Fruit fly (Drosophila melanogaster): Measurements from ENCODE around the gene CG32603.

The CG32603 gene

DNA sequence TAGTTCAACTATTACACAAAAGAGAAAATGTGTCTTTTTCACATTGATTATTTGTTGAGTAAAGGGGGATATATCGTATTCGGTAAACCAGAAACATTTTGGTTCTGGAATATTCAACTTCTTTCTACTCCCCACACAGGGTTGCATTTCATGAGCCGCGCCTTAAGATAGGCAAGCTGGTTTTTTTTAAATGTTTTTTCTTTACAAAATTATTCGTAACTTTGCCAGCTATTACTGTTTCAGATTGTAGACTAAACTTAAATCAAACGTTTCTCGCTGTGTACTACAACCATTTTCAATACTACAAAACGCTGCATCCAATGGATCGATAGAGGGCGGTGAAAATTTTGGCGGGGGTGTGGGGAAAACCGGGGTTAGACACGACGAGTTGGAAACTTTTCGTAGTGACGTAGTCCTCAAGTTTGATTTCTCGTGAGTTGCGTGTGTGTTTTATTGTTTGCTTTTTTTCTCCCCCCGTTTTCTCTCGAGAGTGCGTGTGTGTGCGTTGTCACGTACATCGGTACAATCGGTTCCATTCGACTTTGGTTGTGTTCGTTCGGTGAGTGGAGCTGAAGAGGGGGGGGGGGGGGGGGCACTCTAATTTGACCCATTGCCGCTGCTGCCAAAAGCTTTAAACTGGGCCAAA lies 29.3 kb downstream of the CG32603 start (continued):
- peak; percentile 64 for TF ChIP-seq cg (GFP tag; optimal IDR thresholded peaks at IDR 0.05)
- peak; percentile 64 for TF ChIP-seq dmrt99B (tag; optimal IDR thresholded peaks at IDR 0.05)
- no peak; the same call in 1 of the 2 replicates for TF ChIP-seq CG9932 (GFP tag; IDR thresholded peaks at IDR 0.05)
- TF ChIP-seq mam (GFP tag; optimal IDR thresholded peaks at IDR 0.05) = peak; percentile 14
- TF ChIP-seq Dll (GFP tag; IDR thresholded peaks at IDR 0.05; ENCODE audit: partially characterized antibody) = 0 out of 4 replicates have a peak, but pooled peaks have one; percentile 23
- no peak for TF ChIP-seq NC2α (GFP tag; optimal IDR thresholded peaks at IDR 0.05)
- TF ChIP-seq CG17829 (tag; optimal IDR thresholded peaks at IDR 0.05) = peak; percentile 19
- no peak for TF ChIP-seq CG4617 (GFP tag; optimal IDR thresholded peaks at IDR 0.05; ENCODE audit: borderline replicate concordance)
- TF ChIP-seq Taf1 (GFP tag; IDR thresholded peaks at IDR 0.05) = no peak
- TF ChIP-seq run (tag; optimal IDR thresholded peaks at IDR 0.05) = no peak
- TF ChIP-seq NC2β (GFP tag; optimal IDR thresholded peaks at IDR 0.05) = no peak
- TF ChIP-seq CG3847 (GFP tag; IDR thresholded peaks at IDR 0.05) = no peak
- peak; percentile 10 for TF ChIP-seq CG1602 (GFP tag; optimal IDR thresholded peaks at IDR 0.05)
- no peak for TF ChIP-seq CG7372 (GFP tag; IDR thresholded peaks at IDR 0.05)
- no peak for TF ChIP-seq Elba2 (GFP tag; optimal IDR thresholded peaks at IDR 0.05)
- no peak for TF ChIP-seq NK7.1 (GFP tag; optimal IDR thresholded peaks at IDR 0.05)
- no peak for TF ChIP-seq Ravus (GFP tag; IDR thresholded peaks at IDR 0.05)
- no peak for TF ChIP-seq tgo (GFP tag; IDR thresholded peaks at IDR 0.05)
- TF ChIP-seq esg (GFP tag; conservative IDR thresholded peaks at IDR 0.05) = no peak
- TF ChIP-seq chn (GFP tag; optimal IDR thresholded peaks at IDR 0.05) = no peak
- peak in 1 of 3 experiments; percentile 4 for TF ChIP-seq lola (GFP tag; optimal IDR thresholded peaks at IDR 0.05)
- TF ChIP-seq CG4707 (GFP tag; optimal IDR thresholded peaks at IDR 0.05) = no peak
- TF ChIP-seq ash1 (GFP tag; optimal IDR thresholded peaks at IDR 0.05) = no peak
- no peak for TF ChIP-seq CG6654 (GFP tag; optimal IDR thresholded peaks at IDR 0.05)
- TF ChIP-seq inv (GFP tag; IDR thresholded peaks at IDR 0.05; ENCODE audit: partially characterized antibody) = no peak
- no peak for TF ChIP-seq Stat92E (GFP tag; optimal IDR thresholded peaks at IDR 0.05)
- TF ChIP-seq Adf1 (GFP tag; IDR thresholded peaks at IDR 0.05) = no peak
- no peak for TF ChIP-seq tna (GFP tag; IDR thresholded peaks at IDR 0.05; ENCODE audit: partially characterized antibody)
- 0 out of 4 replicates have a peak, but pooled peaks have one; percentile 63 for TF ChIP-seq chinmo (GFP tag; IDR thresholded peaks at IDR 0.05; ENCODE audit: partially characterized antibody)
- TF ChIP-seq H2.0 (GFP tag; IDR thresholded peaks at IDR 0.05) = no peak
- TF ChIP-seq chm (GFP tag; IDR thresholded peaks at IDR 0.05) = no peak
- TF ChIP-seq CG18011 (GFP tag; optimal IDR thresholded peaks at IDR 0.05) = no peak
- TF ChIP-seq CG15073 (GFP tag; optimal IDR thresholded peaks at IDR 0.05) = no peak
- TF ChIP-seq CG5245 (GFP tag; optimal IDR thresholded peaks at IDR 0.05) = no peak
- no peak for TF ChIP-seq CG17186 (GFP tag; optimal IDR thresholded peaks at IDR 0.05)
- peak; percentile 34 for TF ChIP-seq NfI (GFP tag; optimal IDR thresholded peaks at IDR 0.05)
- TF ChIP-seq CG10321 (GFP tag; IDR thresholded peaks at IDR 0.05) = no peak
- TF ChIP-seq GATAe (GFP tag; conservative IDR thresholded peaks at IDR 0.05) = no peak
- peak; percentile 88 for TF ChIP-seq crol (GFP tag; IDR thresholded peaks at IDR 0.05)
- no peak for TF ChIP-seq CG3163 (GFP tag; optimal IDR thresholded peaks at IDR 0.05)
- no peak for TF ChIP-seq Rx (GFP tag; IDR thresholded peaks at IDR 0.05)
- TF ChIP-seq nom (GFP tag; optimal IDR thresholded peaks at IDR 0.05) = no peak
- no peak for TF ChIP-seq slou (GFP tag; optimal IDR thresholded peaks at IDR 0.05)
- TF ChIP-seq CG10543 (GFP tag; optimal IDR thresholded peaks at IDR 0.05) = peak; percentile 7
- TF ChIP-seq CG10274 (GFP tag; optimal IDR thresholded peaks at IDR 0.05) = no peak
- no peak for TF ChIP-seq ranshi (GFP tag; IDR thresholded peaks at IDR 0.05)
- TF ChIP-seq HLH3B (GFP tag; IDR thresholded peaks at IDR 0.05) = peak; percentile 36; the same call in 1 of the 2 replicates
- no peak for TF ChIP-seq wek (GFP tag; optimal IDR thresholded peaks at IDR 0.05)
- TF ChIP-seq fd102C (GFP tag; optimal IDR thresholded peaks at IDR 0.05) = no peak
- TF ChIP-seq CG15269 (tag; optimal IDR thresholded peaks at IDR 0.05) = peak; percentile 14
